Worm (Caenorhabditis elegans): ENCODE measurements around the gene nspb-5.

Gene nspb-5

DNA sequence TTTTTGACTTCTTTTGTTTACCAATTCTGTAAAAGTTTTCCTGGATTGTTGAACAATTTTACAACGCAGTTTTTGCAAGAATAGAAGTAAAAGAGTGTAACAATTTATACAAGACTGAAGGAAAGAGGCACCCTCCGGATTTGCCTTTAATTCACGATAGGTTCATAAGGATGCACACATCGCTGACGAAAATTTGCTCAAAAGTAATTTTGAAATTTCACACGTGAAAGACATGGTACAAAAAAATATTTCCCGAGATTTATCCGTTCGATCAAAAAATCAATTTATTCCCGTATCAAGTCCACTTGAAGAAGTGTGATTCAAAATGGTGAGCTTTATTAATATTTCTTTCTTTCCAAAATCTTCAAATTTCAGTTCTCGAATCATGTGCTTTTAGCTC lies 20.9 kb upstream of the nspb-5 start, which contains the start of gene C43G2.3:
Gene C43G2.3, plus strand, starts transcription at position 301 of the 400 bp plus-strand sequence.
- no peak for TF ChIP-seq K09A11.1 (tag; optimal IDR thresholded peaks at IDR 0.05; ENCODE audit: insufficient read depth)
- no peak for TF ChIP-seq sdc-2 (tag; optimal IDR thresholded peaks at IDR 0.05)
- TF ChIP-seq nfya-1 (tag; optimal IDR thresholded peaks at IDR 0.05), result no peak
- TF ChIP-seq madf-2 (tag; optimal IDR thresholded peaks at IDR 0.05), result no peak
- no peak for TF ChIP-seq unc-55 (GFP tag; optimal IDR thresholded peaks at IDR 0.05)
- TF ChIP-seq ets-4 (tag; optimal IDR thresholded peaks at IDR 0.05), result no peak
- no peak for TF ChIP-seq C08G9.2 (tag; optimal IDR thresholded peaks at IDR 0.05)
- no peak for TF ChIP-seq rnt-1 (tag; optimal IDR thresholded peaks at IDR 0.05)
- no peak for TF ChIP-seq gmeb-2 (tag; optimal IDR thresholded peaks at IDR 0.05)
- TF ChIP-seq ceh-48 (tag; optimal IDR thresholded peaks at IDR 0.05), result no peak

DNA sequence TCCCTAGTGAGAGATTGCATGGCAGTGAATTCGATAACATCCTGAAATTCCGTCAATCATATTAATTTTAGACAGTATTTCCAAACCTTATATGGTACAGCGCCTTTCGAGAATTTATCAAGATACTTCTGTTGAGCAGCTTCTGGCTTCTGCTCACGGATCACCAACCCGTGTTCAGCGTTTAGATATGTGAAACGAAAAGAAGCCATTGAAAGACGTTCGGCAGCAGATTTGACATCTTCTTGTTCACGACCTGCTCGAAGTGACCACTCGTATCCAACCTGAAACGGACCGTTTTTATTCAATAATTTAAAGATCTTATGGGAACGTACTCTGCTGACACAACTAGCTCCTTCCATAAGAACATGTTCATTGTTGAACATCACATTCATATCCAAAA lies 17.2 kb upstream of the nspb-5 start:
- TF ChIP-seq eyg-1 (tag; optimal IDR thresholded peaks at IDR 0.05), result no peak
- no peak for TF ChIP-seq fax-1 (tag; optimal IDR thresholded peaks at IDR 0.05)
- no peak for TF ChIP-seq ama-1 (optimal IDR thresholded peaks at IDR 0.05)
- TF ChIP-seq pha-2 (tag; optimal IDR thresholded peaks at IDR 0.05), result no peak
- no peak for TF ChIP-seq gmeb-2 (tag; optimal IDR thresholded peaks at IDR 0.05)
- TF ChIP-seq rnt-1 (tag; optimal IDR thresholded peaks at IDR 0.05), result no peak
- TF ChIP-seq syd-9 (tag; optimal IDR thresholded peaks at IDR 0.05), result no peak
- TF ChIP-seq hlh-30 (tag; optimal IDR thresholded peaks at IDR 0.05; ENCODE audit: insufficient read depth), result no peak
- no peak for TF ChIP-seq ttx-3 (tag; optimal IDR thresholded peaks at IDR 0.05)
- no peak for TF ChIP-seq ref-2 (tag; optimal IDR thresholded peaks at IDR 0.05)
- no peak for TF ChIP-seq hlh-6 (tag; optimal IDR thresholded peaks at IDR 0.05)
- no peak for TF ChIP-seq ceh-2 (tag; optimal IDR thresholded peaks at IDR 0.05)
- no peak for TF ChIP-seq ztf-16 (tag; optimal IDR thresholded peaks at IDR 0.05)
- TF ChIP-seq sdc-2 (tag; optimal IDR thresholded peaks at IDR 0.05), result no peak
- no peak for TF ChIP-seq nhr-11 (tag; optimal IDR thresholded peaks at IDR 0.05)
- no peak for TF ChIP-seq ceh-31 (tag; optimal IDR thresholded peaks at IDR 0.05)
- TF ChIP-seq zip-5 (tag; optimal IDR thresholded peaks at IDR 0.05), result no peak
- TF ChIP-seq che-1 (tag; optimal IDR thresholded peaks at IDR 0.05), result no peak
- TF ChIP-seq ceh-6 (GFP tag; optimal IDR thresholded peaks at IDR 0.05), result no peak
- TF ChIP-seq hlh-15 (tag; optimal IDR thresholded peaks at IDR 0.05), result no peak

DNA sequence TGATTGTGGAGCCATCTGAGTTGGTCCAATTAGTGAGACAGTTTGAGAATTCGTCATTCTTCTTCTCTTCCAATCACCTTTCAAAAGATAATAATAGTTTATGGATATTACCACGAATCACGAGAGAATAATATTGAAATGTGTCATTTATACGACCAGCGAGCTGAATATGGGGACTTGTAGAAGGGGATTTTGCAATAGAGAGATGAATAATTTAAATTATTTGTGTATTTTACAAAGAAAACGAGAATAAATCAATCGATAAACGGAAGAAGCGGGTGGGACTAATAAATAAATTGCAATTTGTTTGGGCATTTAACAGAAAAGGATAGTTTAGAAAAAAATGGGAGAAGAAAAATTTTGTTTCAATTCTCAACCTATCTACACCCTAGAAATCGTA lies 16.2 kb upstream of the nspb-5 start, which contains the start of gene odr-8:
Gene odr-8, minus strand, starts transcription at position 101 of the 400 bp plus-strand sequence.
- TF ChIP-seq pros-1 (tag; optimal IDR thresholded peaks at IDR 0.05) (no peak), fkh-6 (tag; optimal IDR thresholded peaks at IDR 0.05) (no peak), pag-3 (tag; optimal IDR thresholded peaks at IDR 0.05; ENCODE audit: borderline replicate concordance) (no peak), ets-4 (tag; optimal IDR thresholded peaks at IDR 0.05) (no peak), T23F11.4 (GFP tag; optimal IDR thresholded peaks at IDR 0.05) (no peak), pqm-1 (tag; optimal IDR thresholded peaks at IDR 0.05) (no peak), ceh-22 (tag; optimal IDR thresholded peaks at IDR 0.05) (no peak), hlh-8 (tag; optimal IDR thresholded peaks at IDR 0.05) (no peak), C08G9.2 (tag; optimal IDR thresholded peaks at IDR 0.05) (no peak), ama-1 (optimal IDR thresholded peaks at IDR 0.05) (no peak), madf-2 (tag; optimal IDR thresholded peaks at IDR 0.05) (no peak), ceh-31 (tag; optimal IDR thresholded peaks at IDR 0.05) (no peak), lin-11 (tag; optimal IDR thresholded peaks at IDR 0.05) (no peak)

DNA sequence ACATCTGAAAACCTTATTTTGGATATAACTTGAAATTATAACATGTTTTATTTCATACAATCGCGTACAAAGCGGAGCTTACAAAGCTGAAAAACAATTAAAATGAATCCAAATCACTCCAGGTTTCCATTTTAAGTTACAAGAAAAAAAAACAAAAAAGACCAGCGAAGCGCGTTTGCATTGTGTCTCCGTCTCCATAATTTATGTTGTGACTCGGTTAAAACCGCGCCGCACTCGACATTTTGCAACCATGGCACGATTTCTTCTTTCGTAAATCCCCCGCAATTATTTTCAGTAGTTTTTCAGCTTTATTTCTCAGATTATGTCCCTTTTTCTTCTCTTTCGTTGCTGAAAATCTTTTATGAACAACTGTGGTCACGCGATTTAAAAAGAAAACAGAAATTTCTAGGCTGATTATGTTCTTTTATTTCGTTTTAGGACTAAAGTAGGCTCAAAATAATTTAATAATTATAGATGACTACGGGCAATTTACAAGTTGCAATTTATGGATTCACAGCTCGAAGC lies 13.4 kb upstream of the nspb-5 start, which contains the start of the genes F38A5.2 and dnj-11:
Gene F38A5.2, minus strand, starts transcription at position 4 of the 525 bp plus-strand sequence.
Gene dnj-11, plus strand, starts transcription at position 475 of the 525 bp plus-strand sequence.
- TF ChIP-seq ref-2 (tag; optimal IDR thresholded peaks at IDR 0.05) (no peak), ceh-24 (tag; optimal IDR thresholded peaks at IDR 0.05) (no peak), unc-42 (tag; optimal IDR thresholded peaks at IDR 0.05) (peak; percentile 50), ceh-34 (tag; optimal IDR thresholded peaks at IDR 0.05) (peak; percentile 26), rnt-1 (tag; optimal IDR thresholded peaks at IDR 0.05) (peak; percentile 55), pqm-1 (tag; optimal IDR thresholded peaks at IDR 0.05) (no peak), pax-1 (tag; optimal IDR thresholded peaks at IDR 0.05) (peak; percentile 71), ztf-16 (tag; optimal IDR thresholded peaks at IDR 0.05) (no peak), dve-1 (tag; optimal IDR thresholded peaks at IDR 0.05) (peak; percentile 42), unc-55 (GFP tag; optimal IDR thresholded peaks at IDR 0.05) (peak; percentile 27), tbx-2 (tag; optimal IDR thresholded peaks at IDR 0.05) (peak; percentile 33), nfya-1 (tag; optimal IDR thresholded peaks at IDR 0.05) (peak; percentile 48), ceh-31 (tag; optimal IDR thresholded peaks at IDR 0.05) (peak; percentile 72), hlh-30 (tag; optimal IDR thresholded peaks at IDR 0.05; ENCODE audit: insufficient read depth) (peak; percentile 14), ceh-18 (tag; optimal IDR thresholded peaks at IDR 0.05) (peak; percentile 39)

Measured in whole organism, late embryonic.